Fruit fly (Drosophila melanogaster): Measurements from ENCODE around the gene CG3198.

The CG3198 gene

dm6 chrX:6703957-6704356 is 30.2 kb upstream of the CG3198 start (continued):
- TF ChIP-seq CG10631 (GFP tag; optimal IDR thresholded peaks at IDR 0.05) (peak; percentile 48), spab (GFP tag; optimal IDR thresholded peaks at IDR 0.05) (peak; percentile 37), CG8632 (GFP tag; optimal IDR thresholded peaks at IDR 0.05) (no peak), Lpt (GFP tag; optimal IDR thresholded peaks at IDR 0.05) (no peak), CG31627 (GFP tag; optimal IDR thresholded peaks at IDR 0.05) (no peak), Ets96B (tag; optimal IDR thresholded peaks at IDR 0.05) (peak; percentile 37), CG6792 (GFP tag; optimal IDR thresholded peaks at IDR 0.05) (no peak), CG32006 (GFP tag; optimal IDR thresholded peaks at IDR 0.05) (peak; percentile 57), CG10669 (GFP tag; optimal IDR thresholded peaks at IDR 0.05) (peak; percentile 29), CG6808 (GFP tag; optimal IDR thresholded peaks at IDR 0.05) (peak; percentile 52), CG15336 (GFP tag; IDR thresholded peaks at IDR 0.05) (no peak), CG11762 (GFP tag; optimal IDR thresholded peaks at IDR 0.05; ENCODE audit: insufficient read depth) (no peak), Eip78C (GFP tag) (peak; percentile 70), salr (GFP tag; optimal IDR thresholded peaks at IDR 0.05) (peak in 1 of 2 experiments; percentile 34), Blimp-1 (GFP tag; optimal IDR thresholded peaks at IDR 0.05) (no peak), achi (GFP tag; optimal IDR thresholded peaks at IDR 0.05) (peak; percentile 16), CG6163 (GFP tag; IDR thresholded peaks at IDR 0.05) (no peak), dsx (GFP tag; optimal IDR thresholded peaks at IDR 0.05; ENCODE audit: poor library complexity, severe bottlenecking) (no peak), OdsH (GFP tag; optimal IDR thresholded peaks at IDR 0.05) (peak; percentile 19), cyc (GFP tag; optimal IDR thresholded peaks at IDR 0.05) (no peak), CG7368 (GFP tag; optimal IDR thresholded peaks at IDR 0.05) (no peak), net (GFP tag; optimal IDR thresholded peaks at IDR 0.05) (peak; percentile 12), Smox (GFP tag; optimal IDR thresholded peaks at IDR 0.05) (no peak), Hr39 (GFP tag; optimal IDR thresholded peaks at IDR 0.05) (no peak), lz (GFP tag; optimal IDR thresholded peaks at IDR 0.05) (no peak), Sox14 (GFP tag; optimal IDR thresholded peaks at IDR 0.05) (peak; percentile 26), CG1621 (tag; optimal IDR thresholded peaks at IDR 0.05) (no peak), Hr4 (GFP tag; optimal IDR thresholded peaks at IDR 0.05) (no peak)

dm6 chrX:6703237-6703636 is 29.5 kb upstream of the CG3198 start:
- TF ChIP-seq Lpt (GFP tag; optimal IDR thresholded peaks at IDR 0.05), result no peak
- TF ChIP-seq Sox102F (GFP tag; optimal IDR thresholded peaks at IDR 0.05), result no peak
- no peak for TF ChIP-seq eg (GFP tag; IDR thresholded peaks at IDR 0.05)
- peak; percentile 28 for TF ChIP-seq CG4318 (GFP tag; optimal IDR thresholded peaks at IDR 0.05)
- no peak for TF ChIP-seq svp (GFP tag)
- no peak for TF ChIP-seq dsx (GFP tag; optimal IDR thresholded peaks at IDR 0.05; ENCODE audit: poor library complexity, severe bottlenecking)
- no peak for TF ChIP-seq fkh (GFP tag; optimal IDR thresholded peaks at IDR 0.05)
- TF ChIP-seq CG10631 (GFP tag; optimal IDR thresholded peaks at IDR 0.05), result peak; percentile 23
- TF ChIP-seq dac (GFP tag; optimal IDR thresholded peaks at IDR 0.05), result no peak
- TF ChIP-seq vri (GFP tag; optimal IDR thresholded peaks at IDR 0.05), result no peak
- no peak for TF ChIP-seq ss (GFP tag; optimal IDR thresholded peaks at IDR 0.05)
- no peak for TF ChIP-seq Eip93F (GFP tag; optimal IDR thresholded peaks at IDR 0.05)
- TF ChIP-seq esn (GFP tag; optimal IDR thresholded peaks at IDR 0.05), result no peak
- TF ChIP-seq CG9139 (GFP tag; optimal IDR thresholded peaks at IDR 0.05), result no peak
- TF ChIP-seq OdsH (GFP tag; optimal IDR thresholded peaks at IDR 0.05), result peak; percentile 11
- peak; percentile 39 for TF ChIP-seq pdm3 (GFP tag; optimal IDR thresholded peaks at IDR 0.05)
- TF ChIP-seq Eip75B (GFP tag; optimal IDR thresholded peaks at IDR 0.05), result peak; percentile 12
- peak in 1 of 2 experiments; percentile 36 for TF ChIP-seq salr (GFP tag; optimal IDR thresholded peaks at IDR 0.05)
- TF ChIP-seq net (GFP tag; optimal IDR thresholded peaks at IDR 0.05), result no peak
- TF ChIP-seq lz (GFP tag; optimal IDR thresholded peaks at IDR 0.05), result no peak
- no peak for TF ChIP-seq fd85E (GFP tag; optimal IDR thresholded peaks at IDR 0.05)
- TF ChIP-seq CG8632 (GFP tag; optimal IDR thresholded peaks at IDR 0.05), result no peak
- TF ChIP-seq CG1621 (tag; optimal IDR thresholded peaks at IDR 0.05), result no peak
- TF ChIP-seq CG6276 (GFP tag; optimal IDR thresholded peaks at IDR 0.05), result peak; percentile 6
- TF ChIP-seq CG6808 (GFP tag; optimal IDR thresholded peaks at IDR 0.05), result peak; percentile 21
- TF ChIP-seq spab (GFP tag; optimal IDR thresholded peaks at IDR 0.05), result no peak
- peak; percentile 36 for TF ChIP-seq Hr4 (GFP tag; optimal IDR thresholded peaks at IDR 0.05)
- TF ChIP-seq CG6854 (GFP tag; optimal IDR thresholded peaks at IDR 0.05), result no peak
- TF ChIP-seq CG6792 (GFP tag; optimal IDR thresholded peaks at IDR 0.05), result no peak
- TF ChIP-seq CG3032 (tag; optimal IDR thresholded peaks at IDR 0.05), result peak; percentile 29
- no peak for TF ChIP-seq CG3919 (GFP tag; optimal IDR thresholded peaks at IDR 0.05)
- peak; percentile 12 for TF ChIP-seq acj6 (GFP tag; optimal IDR thresholded peaks at IDR 0.05)
- no peak for TF ChIP-seq CG11294 (GFP tag; IDR thresholded peaks at IDR 0.05)
- TF ChIP-seq CG10669 (GFP tag; optimal IDR thresholded peaks at IDR 0.05), result peak; percentile 2
- TF ChIP-seq topi (GFP tag; optimal IDR thresholded peaks at IDR 0.05), result no peak
- TF ChIP-seq Blimp-1 (GFP tag; optimal IDR thresholded peaks at IDR 0.05), result no peak

Measured in whole organism, prepupa.